Worm (Caenorhabditis elegans) whole organism, L3 larva: ENCODE data around the gene prx-2.

ENCODE experiments used
- R02D3.7 ChIP-seq: fragments of 150-350 bp; optimal IDR thresholded peaks from 2 replicates; lab custom pipeline; 2014; ENCODE audit warnings: missing biosample characterization, missing genetic modification characterization
- ZK546.5 ChIP-seq: sonication (generic microtip); optimal IDR thresholded peaks from 2 replicates; lab custom pipeline; 2017; ENCODE audit warnings: missing biosample characterization, missing genetic modification characterization
- aly-2 ChIP-seq: fragments of 150-350 bp; optimal IDR thresholded peaks from 2 replicates; lab custom pipeline; 2014; ENCODE audit warnings: missing biosample characterization, missing genetic modification characterization
- ama-1 ChIP-seq: fragments of 150-350 bp; optimal IDR thresholded peaks from 2 replicates; lab custom pipeline; 2018
- ceh-16 ChIP-seq: sonication (generic microtip); optimal IDR thresholded peaks from 2 replicates; lab custom pipeline; 2017; ENCODE audit warnings: missing biosample characterization, missing genetic modification characterization
- ceh-28 ChIP-seq: fragments of 150-350 bp; optimal IDR thresholded peaks from 2 replicates; lab custom pipeline; 2014; ENCODE audit warnings: missing biosample characterization, missing genetic modification reagents, missing genetic modification characterization
- ceh-82 ChIP-seq: fragments of 150-350 bp; optimal IDR thresholded peaks from 2 replicates; lab custom pipeline; 2014; ENCODE audit warnings: missing biosample characterization, missing genetic modification characterization
- ceh-9 ChIP-seq: sonication (generic microtip); optimal IDR thresholded peaks from 2 replicates; lab custom pipeline; 2018; ENCODE audit warnings: missing biosample characterization, missing genetic modification characterization
- daf-12 ChIP-seq: fragments of 150-350 bp; optimal IDR thresholded peaks from 2 replicates; lab custom pipeline; 2014; ENCODE audit warnings: missing biosample characterization, missing genetic modification reagents, missing genetic modification characterization
- egl-27 ChIP-seq: sonication (generic microtip); optimal IDR thresholded peaks from 4 replicates; lab custom pipeline; 2017; ENCODE audit warnings: missing biosample characterization, missing genetic modification reagents, missing genetic modification characterization
- egl-5 ChIP-seq: fragments of 150-350 bp; optimal IDR thresholded peaks from 2 replicates; lab custom pipeline; 2017; ENCODE audit warnings: missing biosample characterization, missing genetic modification reagents, missing genetic modification characterization, inconsistent platforms
- elt-1 ChIP-seq: fragments of 150-350 bp; optimal IDR thresholded peaks from 2 replicates; lab custom pipeline; 2014; ENCODE audit warnings: missing biosample characterization, missing genetic modification characterization
- elt-2 ChIP-seq: sonication (generic microtip); optimal IDR thresholded peaks from 2 replicates; lab custom pipeline; 2016; ENCODE audit warnings: missing genetic modification reagents, mild to moderate bottlenecking, missing genetic modification characterization, missing compliant biosample characterization
- elt-3 ChIP-seq, 3 experiments: fragments of 150-350 bp in 1 of 3; sonication (generic microtip) in 2 of 3; optimal IDR thresholded peaks; 2 replicates in 2 of 3; 4 replicates in 1 of 3; lab custom pipeline; 2014 to 2017; ENCODE audit warnings: missing biosample characterization in 3 of 3, missing genetic modification characterization in 3 of 3
- eor-1 ChIP-seq, 2 experiments: fragments of 150-350 bp; optimal IDR thresholded peaks; 2 replicates each; lab custom pipeline; 2014 to 2018; ENCODE audit warnings: missing biosample characterization in 2 of 2, missing genetic modification characterization in 2 of 2
- fkh-10 ChIP-seq: sonication (generic microtip); optimal IDR thresholded peaks from 2 replicates; lab custom pipeline; 2017; ENCODE audit warnings: missing biosample characterization, missing genetic modification reagents, missing genetic modification characterization
- fkh-2 ChIP-seq: fragments of 150-350 bp; optimal IDR thresholded peaks from 2 replicates; lab custom pipeline; 2014; ENCODE audit warnings: missing biosample characterization, missing genetic modification reagents, missing genetic modification characterization
- fos-1 ChIP-seq: fragments of 150-350 bp; optimal IDR thresholded peaks from 2 replicates; lab custom pipeline; 2014; ENCODE audit warnings: missing biosample characterization, missing genetic modification characterization
- hmg-11 ChIP-seq: sonication (generic microtip); optimal IDR thresholded peaks from 2 replicates; lab custom pipeline; 2016; ENCODE audit warnings: missing genetic modification characterization, missing compliant biosample characterization
- jun-1 ChIP-seq: fragments of 150-350 bp; optimal IDR thresholded peaks from 2 replicates; lab custom pipeline; 2014; ENCODE audit warnings: missing biosample characterization, missing genetic modification reagents, missing genetic modification characterization
- lin-15B ChIP-seq: fragments of 150-350 bp; optimal IDR thresholded peaks from 2 replicates; lab custom pipeline; 2014; ENCODE audit warnings: missing biosample characterization, missing genetic modification characterization
- lin-39 ChIP-seq: fragments of 150-350 bp; optimal IDR thresholded peaks from 2 replicates; lab custom pipeline; 2018; ENCODE audit warnings: missing biosample characterization, missing genetic modification reagents, missing genetic modification characterization
- lsy-12 ChIP-seq: sonication (generic microtip); optimal IDR thresholded peaks from 2 replicates; lab custom pipeline; 2016; ENCODE audit warnings: mild to moderate bottlenecking, missing genetic modification characterization, missing compliant biosample characterization
- mdl-1 ChIP-seq: fragments of 150-350 bp; optimal IDR thresholded peaks from 2 replicates; lab custom pipeline; 2014; ENCODE audit warnings: missing biosample characterization, missing genetic modification characterization
- mml-1 ChIP-seq: fragments of 150-350 bp; sonication (generic microtip); optimal IDR thresholded peaks from 3 replicates; lab custom pipeline; 2014; ENCODE audit warnings: missing biosample characterization, missing genetic modification characterization
- nfya-1 ChIP-seq: sonication (generic microtip); optimal IDR thresholded peaks from 2 replicates; lab custom pipeline; 2017; ENCODE audit warnings: missing genetic modification characterization, mild to moderate bottlenecking, missing compliant biosample characterization, antibody characterized with exemption, moderate library complexity; ENCODE audit not compliant: insufficient read depth
- nhr-11 ChIP-seq: fragments of 150-350 bp; optimal IDR thresholded peaks from 2 replicates; lab custom pipeline; 2014; ENCODE audit warnings: missing biosample characterization, missing genetic modification characterization
- nhr-12 ChIP-seq: fragments of 150-350 bp; optimal IDR thresholded peaks from 2 replicates; lab custom pipeline; 2014; ENCODE audit warnings: missing biosample characterization, missing genetic modification characterization
- nhr-23 ChIP-seq: fragments of 150-350 bp; optimal IDR thresholded peaks from 2 replicates; lab custom pipeline; 2014; ENCODE audit warnings: missing biosample characterization, missing genetic modification reagents, missing genetic modification characterization
- nhr-237 ChIP-seq: fragments of 150-350 bp; optimal IDR thresholded peaks from 2 replicates; lab custom pipeline; 2014; ENCODE audit warnings: missing biosample characterization, missing genetic modification characterization
- nhr-25 ChIP-seq: sonication (generic microtip); optimal IDR thresholded peaks from 2 replicates; lab custom pipeline; 2017; ENCODE audit warnings: missing biosample characterization, missing genetic modification characterization
- nhr-28 ChIP-seq: fragments of 150-350 bp; optimal IDR thresholded peaks from 2 replicates; lab custom pipeline; 2014; ENCODE audit warnings: missing biosample characterization, missing genetic modification characterization
- nhr-43 ChIP-seq: sonication (generic microtip); optimal IDR thresholded peaks from 2 replicates; lab custom pipeline; 2016; ENCODE audit warnings: mild to moderate bottlenecking, missing genetic modification characterization, missing compliant biosample characterization; ENCODE audit not compliant: poor library complexity, severe bottlenecking
- nhr-67 ChIP-seq: fragments of 150-350 bp; optimal IDR thresholded peaks from 2 replicates; lab custom pipeline; 2014; ENCODE audit warnings: missing biosample characterization, missing genetic modification characterization
- nhr-76 ChIP-seq: fragments of 150-350 bp; sonication (generic microtip); optimal IDR thresholded peaks from 5 replicates; lab custom pipeline; 2014; ENCODE audit warnings: missing biosample characterization, missing genetic modification characterization
- nhr-77 ChIP-seq: fragments of 150-350 bp; optimal IDR thresholded peaks from 2 replicates; lab custom pipeline; 2014; ENCODE audit warnings: missing biosample characterization, missing genetic modification characterization
- pha-4 ChIP-seq: fragments of 150-350 bp; optimal IDR thresholded peaks from 2 replicates; lab custom pipeline; 2014; ENCODE audit warnings: missing biosample characterization, missing genetic modification reagents, missing genetic modification characterization
- pqm-1 ChIP-seq: fragments of 150-350 bp; optimal IDR thresholded peaks from 2 replicates; lab custom pipeline; 2017; ENCODE audit warnings: missing biosample characterization, missing genetic modification characterization, inconsistent platforms
- sea-2 ChIP-seq: fragments of 150-350 bp; sonication (generic microtip); optimal IDR thresholded peaks from 4 replicates; lab custom pipeline; 2014; ENCODE audit warnings: missing biosample characterization, missing genetic modification reagents, missing genetic modification characterization
- skn-1 ChIP-seq: fragments of 150-350 bp; optimal IDR thresholded peaks from 2 replicates; lab custom pipeline; 2014; ENCODE audit warnings: missing biosample characterization, missing genetic modification characterization
- snpc-4 ChIP-seq: fragments of 150-350 bp; optimal IDR thresholded peaks from 2 replicates; lab custom pipeline; 2014; ENCODE audit warnings: missing biosample characterization, missing genetic modification characterization
- tbx-2 ChIP-seq: sonication (generic microtip); optimal IDR thresholded peaks from 2 replicates; lab custom pipeline; 2016; ENCODE audit warnings: mild to moderate bottlenecking, missing genetic modification characterization, missing compliant biosample characterization
- unc-39 ChIP-seq: sonication (generic microtip); optimal IDR thresholded peaks from 4 replicates; lab custom pipeline; 2017; ENCODE audit warnings: missing biosample characterization, missing genetic modification characterization
- unc-62 ChIP-seq: fragments of 150-350 bp; sonication (generic microtip); optimal IDR thresholded peaks from 4 replicates; lab custom pipeline; 2014; ENCODE audit warnings: missing biosample characterization, missing genetic modification reagents, missing genetic modification characterization
- zag-1 ChIP-seq: fragments of 150-350 bp; optimal IDR thresholded peaks from 2 replicates; lab custom pipeline; 2014; ENCODE audit warnings: missing biosample characterization, missing genetic modification characterization
- ztf-11 ChIP-seq: fragments of 150-350 bp; optimal IDR thresholded peaks from 2 replicates; lab custom pipeline; 2014; ENCODE audit warnings: missing biosample characterization, missing genetic modification characterization
- ztf-4 ChIP-seq: fragments of 150-350 bp; optimal IDR thresholded peaks from 2 replicates; lab custom pipeline; 2014; ENCODE audit warnings: missing biosample characterization, missing genetic modification characterization

Gene prx-2

DNA sequence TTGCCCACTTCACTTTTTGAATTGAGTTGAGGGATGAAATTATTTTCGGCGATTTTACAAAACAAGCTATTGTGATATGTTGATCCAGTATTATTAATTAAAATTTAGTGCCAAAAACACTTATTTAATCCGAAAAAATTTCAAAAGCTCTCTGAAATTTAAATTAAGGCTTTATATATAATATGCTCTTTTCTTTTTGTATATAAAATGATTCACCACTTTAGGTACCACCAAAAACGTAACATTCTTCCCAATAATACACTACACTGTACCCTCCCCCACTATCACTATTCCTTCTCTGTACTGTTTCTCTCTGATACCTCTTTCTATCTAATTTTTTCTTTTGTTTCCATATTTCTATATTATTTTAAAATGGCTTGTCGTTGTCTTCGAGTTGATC lies at the start of gene prx-2:
Gene prx-2 (plus strand): TSS at position 301 of the 400 bp plus-strand sequence.
- TF ChIP-seq nhr-12 (tag; lab: Kevin White, UChicago) (no peak), jun-1 (tag; lab: Kevin White, UChicago) (no peak), R02D3.7 (tag; lab: Kevin White, UChicago) (no peak)

DNA sequence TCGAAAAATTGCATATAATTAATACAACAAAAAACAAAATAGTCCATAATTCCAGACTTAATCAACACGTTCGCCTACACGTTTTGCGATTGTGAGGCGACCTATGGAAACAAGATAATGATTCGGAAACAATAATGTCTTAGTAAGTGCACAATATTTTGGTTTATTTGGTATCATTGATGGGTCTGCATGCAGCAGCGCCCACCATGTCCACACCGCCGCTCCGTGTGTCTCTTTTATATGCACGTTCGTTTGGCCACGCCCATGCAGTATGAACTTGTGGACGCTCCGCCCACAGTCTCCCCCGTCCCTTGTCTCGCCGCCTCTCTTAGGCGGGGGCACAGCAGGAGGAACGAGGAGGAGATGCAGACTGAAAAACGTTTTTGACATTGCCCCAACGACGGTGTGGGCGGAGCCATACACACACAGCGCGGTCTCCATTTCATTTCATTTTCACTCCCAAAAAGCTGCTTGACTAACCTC lies 49.7 kb upstream of the prx-2 start, which contains the start of gene mig-38:
Gene mig-38 (plus strand): TSS at position 54 of the 483 bp plus-strand sequence.
- TF ChIP-seq unc-39 (no peak), fos-1 (no peak), nhr-12 (tag; lab: Kevin White, UChicago) (no peak), nhr-28 (no peak), fkh-10 (no peak), snpc-4 (tag; lab: Kevin White, UChicago) (peak; percentile 14), nhr-43 (tag; lab: Kevin White, UChicago) (peak; percentile 69), ceh-28 (tag; lab: Kevin White, UChicago) (no peak), nhr-77 (tag; lab: Kevin White, UChicago) (no peak), skn-1 (tag; lab: Kevin White, UChicago) (no peak), aly-2 (tag; lab: Kevin White, UChicago) (no peak), lin-15B (tag; lab: Kevin White, UChicago) (peak; percentile 39), fkh-2 (tag; lab: Kevin White, UChicago) (no peak), lsy-12 (tag; lab: Kevin White, UChicago) (peak; percentile 50), ama-1 (lab: Kevin White, UChicago) (peak; percentile 96), elt-3 (tag; optimal IDR thresholded peaks at IDR 0.05; lab: Kevin White, UChicago) (no peak), nhr-237 (no peak), nhr-25 (tag; lab: Kevin White, UChicago) (peak; percentile 57), tbx-2 (tag; lab: Kevin White, UChicago) (no peak), lin-39 (tag; lab: Kevin White, UChicago) (peak; percentile 54), jun-1 (tag; lab: Kevin White, UChicago) (peak; percentile 17), nhr-11 (tag; lab: Kevin White, UChicago) (no peak), pqm-1 (tag; lab: Kevin White, UChicago) (peak; percentile 32), nhr-23 (tag; lab: Kevin White, UChicago) (no peak), zag-1 (tag; lab: Kevin White, UChicago) (no peak), nhr-76 (tag; lab: Kevin White, UChicago) (no peak), mdl-1 (tag; lab: Kevin White, UChicago) (no peak), ztf-11 (tag; lab: Kevin White, UChicago) (no peak), hmg-11 (tag; lab: Kevin White, UChicago) (peak; percentile 66), ztf-4 (tag; lab: Kevin White, UChicago) (peak; percentile 27), unc-62 (GFP tag; lab: Kevin White, UChicago) (no peak), ZK546.5 (tag; lab: Kevin White, UChicago) (no peak), elt-2 (tag; lab: Kevin White, UChicago) (peak; percentile 56), daf-12 (tag; lab: Kevin White, UChicago) (no peak), ceh-82 (tag; lab: Kevin White, UChicago) (no peak), eor-1 (tag; optimal IDR thresholded peaks at IDR 0.05; lab: Kevin White, UChicago) (no peak), sea-2 (GFP tag; lab: Kevin White, UChicago) (no peak), pha-4 (tag; lab: Kevin White, UChicago) (no peak), nhr-67 (tag; lab: Kevin White, UChicago) (no peak), nfya-1 (tag; lab: Kevin White, UChicago) (peak; percentile 81), mml-1 (tag; lab: Kevin White, UChicago) (no peak), elt-1 (tag; lab: Kevin White, UChicago) (no peak), ceh-16 (tag; lab: Kevin White, UChicago) (no peak), egl-27 (tag; lab: Kevin White, UChicago) (no peak), ceh-9 (no peak), egl-5 (tag; lab: Kevin White, UChicago) (peak; percentile 24), R02D3.7 (tag; lab: Kevin White, UChicago) (no peak)
